Fruit fly (Drosophila melanogaster) whole organism, prepupa: ENCODE measurements around the gene CG1208.

Experiments
- CG10669 ChIP-seq: fragments of 200-800 bp; sonication (Bioruptor generic); optimal IDR thresholded peaks from 3 replicates; lab custom pipeline; 2018; ENCODE audit warnings: missing biosample characterization, mild to moderate bottlenecking, missing genetic modification characterization, moderate library complexity
- CG11294 ChIP-seq: fragments of 200-800 bp; sonication (Bioruptor generic); IDR thresholded peaks from 2 replicates; pipeline ENCODE4 v1.3.6; 2022; ENCODE audit warnings: missing biosample characterization, missing genetic modification characterization
- CG11762 ChIP-seq: fragments of 200-800 bp; sonication (Bioruptor generic); optimal IDR thresholded peaks from 3 replicates; lab custom pipeline; 2016; ENCODE audit warnings: missing biosample characterization, missing genetic modification characterization; ENCODE audit not compliant: insufficient read depth
- CG15336 ChIP-seq: fragments of 200-800 bp; sonication (Bioruptor generic); IDR thresholded peaks from 2 replicates; pipeline ENCODE4 v1.3.6; 2022; ENCODE audit warnings: missing biosample characterization, missing genetic modification characterization
- CG1621 ChIP-seq: fragments of 200-800 bp; sonication (Bioruptor generic); optimal IDR thresholded peaks from 3 replicates; lab custom pipeline; 2018; ENCODE audit warnings: missing biosample characterization, mild to moderate bottlenecking, missing genetic modification characterization
- CG16779 ChIP-seq: fragments of 200-800 bp; sonication (Bioruptor generic); optimal IDR thresholded peaks from 3 replicates; lab custom pipeline; 2017; ENCODE audit warnings: missing biosample characterization, mild to moderate bottlenecking, missing genetic modification characterization
- CG3032 ChIP-seq: fragments of 200-800 bp; optimal IDR thresholded peaks from 2 replicates; lab custom pipeline; 2019; ENCODE audit warnings: missing biosample characterization, mild to moderate bottlenecking, missing genetic modification characterization, moderate library complexity
- CG31627 ChIP-seq: fragments of 200-800 bp; sonication (Bioruptor generic); optimal IDR thresholded peaks from 3 replicates; lab custom pipeline; 2016; ENCODE audit warnings: missing biosample characterization, missing genetic modification characterization
- CG32006 ChIP-seq: fragments of 200-800 bp; sonication (Bioruptor generic); optimal IDR thresholded peaks from 3 replicates; lab custom pipeline; 2017; ENCODE audit warnings: missing biosample characterization, mild to moderate bottlenecking, missing genetic modification characterization
- CG34406 ChIP-seq: fragments of 200-800 bp; sonication (Bioruptor generic); optimal IDR thresholded peaks from 3 replicates; lab custom pipeline; 2016; ENCODE audit warnings: missing biosample characterization, missing genetic modification characterization
- CG3919 ChIP-seq: fragments of 200-800 bp; sonication (Bioruptor generic); optimal IDR thresholded peaks from 3 replicates; lab custom pipeline; 2016; ENCODE audit warnings: missing biosample characterization, missing genetic modification characterization
- CG4318 ChIP-seq: fragments of 200-800 bp; sonication (Bioruptor generic); optimal IDR thresholded peaks from 3 replicates; lab custom pipeline; 2017; ENCODE audit warnings: missing biosample characterization, mild to moderate bottlenecking, missing genetic modification characterization
- CG6163 ChIP-seq: fragments of 200-800 bp; sonication (Bioruptor generic); IDR thresholded peaks from 3 replicates; pipeline ENCODE4 v1.3.6; 2022; ENCODE audit warnings: missing biosample characterization, missing genetic modification characterization
- CG6276 ChIP-seq: fragments of 200-800 bp; sonication (Bioruptor generic); optimal IDR thresholded peaks from 2 replicates; lab custom pipeline; 2017; ENCODE audit warnings: missing biosample characterization, mild to moderate bottlenecking, missing genetic modification characterization
- CG6792 ChIP-seq: fragments of 200-800 bp; sonication (Bioruptor generic); optimal IDR thresholded peaks from 3 replicates; lab custom pipeline; 2016; ENCODE audit warnings: missing biosample characterization, missing genetic modification characterization
- CG6854 ChIP-seq: fragments of 200-800 bp; sonication (Bioruptor generic); optimal IDR thresholded peaks from 2 replicates; lab custom pipeline; 2017; ENCODE audit warnings: missing biosample characterization, mild to moderate bottlenecking, missing genetic modification characterization
- CG7368 ChIP-seq: fragments of 200-800 bp; sonication (Bioruptor generic); optimal IDR thresholded peaks from 3 replicates; lab custom pipeline; 2016; ENCODE audit warnings: missing biosample characterization, missing genetic modification characterization
- CG8319 ChIP-seq: fragments of 200-800 bp; sonication (Bioruptor generic); optimal IDR thresholded peaks from 3 replicates; lab custom pipeline; 2016; ENCODE audit warnings: missing biosample characterization, missing genetic modification characterization
- CG8632 ChIP-seq: fragments of 200-800 bp; sonication (Bioruptor generic); optimal IDR thresholded peaks from 3 replicates; lab custom pipeline; 2016; ENCODE audit warnings: missing biosample characterization, missing genetic modification characterization
- CG9139 ChIP-seq: fragments of 200-800 bp; sonication (Bioruptor generic); optimal IDR thresholded peaks from 3 replicates; lab custom pipeline; 2017; ENCODE audit warnings: missing biosample characterization, mild to moderate bottlenecking, missing genetic modification characterization
- Eip78C ChIP-seq: fragments of 200-800 bp; sonication (Bioruptor generic); peaks from one replicate; lab custom pipeline; 2016; ENCODE audit warnings: missing biosample characterization, missing genetic modification characterization
- Eip93F ChIP-seq: fragments of 200-800 bp; sonication (Bioruptor generic); optimal IDR thresholded peaks from 2 replicates; lab custom pipeline; 2016; ENCODE audit warnings: missing biosample characterization, mild to moderate bottlenecking, missing genetic modification characterization
- Gug ChIP-seq: fragments of 200-800 bp; sonication (Bioruptor generic); IDR thresholded peaks from 2 replicates; pipeline ENCODE4 v1.3.6; 2022; ENCODE audit warnings: missing biosample characterization, missing genetic modification characterization
- Hr39 ChIP-seq: fragments of 200-800 bp; sonication (Bioruptor generic); optimal IDR thresholded peaks from 2 replicates; lab custom pipeline; 2016; ENCODE audit warnings: missing biosample characterization, missing genetic modification characterization
- Lpt ChIP-seq: fragments of 200-800 bp; sonication (Bioruptor generic); optimal IDR thresholded peaks from 3 replicates; lab custom pipeline; 2016; ENCODE audit warnings: missing biosample characterization, missing genetic modification characterization
- Met ChIP-seq: fragments of 200-800 bp; sonication (Bioruptor generic); optimal IDR thresholded peaks from 3 replicates; lab custom pipeline; 2016; ENCODE audit warnings: missing biosample characterization, missing genetic modification characterization
- OdsH ChIP-seq: fragments of 200-800 bp; sonication (Bioruptor generic); optimal IDR thresholded peaks from 3 replicates; lab custom pipeline; 2016; ENCODE audit warnings: missing biosample characterization, missing genetic modification characterization
- Sox102F ChIP-seq: fragments of 200-800 bp; sonication (Bioruptor generic); optimal IDR thresholded peaks from 2 replicates; lab custom pipeline; 2016; ENCODE audit warnings: missing biosample characterization, mild to moderate bottlenecking, missing genetic modification characterization
- Sox14 ChIP-seq: fragments of 200-800 bp; sonication (Bioruptor generic); optimal IDR thresholded peaks from 3 replicates; lab custom pipeline; 2016; ENCODE audit warnings: missing biosample characterization, missing genetic modification characterization
- Sox15 ChIP-seq: fragments of 200-800 bp; sonication (Bioruptor generic); optimal IDR thresholded peaks from 3 replicates; lab custom pipeline; 2016; ENCODE audit warnings: missing biosample characterization, missing genetic modification characterization
- achi ChIP-seq: fragments of 200-800 bp; sonication (Bioruptor generic); optimal IDR thresholded peaks from 3 replicates; lab custom pipeline; 2016; ENCODE audit warnings: missing biosample characterization, missing genetic modification characterization
- dac ChIP-seq: fragments of 200-800 bp; sonication (Bioruptor generic); optimal IDR thresholded peaks from 2 replicates; lab custom pipeline; 2017; ENCODE audit warnings: missing biosample characterization, mild to moderate bottlenecking, missing genetic modification characterization
- dsx ChIP-seq: fragments of 200-800 bp; optimal IDR thresholded peaks from 3 replicates; lab custom pipeline; 2019; ENCODE audit warnings: missing biosample characterization, mild to moderate bottlenecking, missing genetic modification characterization, moderate library complexity; ENCODE audit not compliant: poor library complexity, severe bottlenecking
- esn ChIP-seq: fragments of 200-800 bp; sonication (Bioruptor generic); optimal IDR thresholded peaks from 2 replicates; lab custom pipeline; 2016; ENCODE audit warnings: missing biosample characterization, mild to moderate bottlenecking, missing genetic modification characterization, moderate library complexity
- fd85E ChIP-seq: fragments of 200-800 bp; sonication (Bioruptor generic); optimal IDR thresholded peaks from 3 replicates; lab custom pipeline; 2016; ENCODE audit warnings: missing biosample characterization, missing genetic modification characterization
- fkh ChIP-seq: fragments of 200-800 bp; sonication (Bioruptor generic); optimal IDR thresholded peaks from 3 replicates; lab custom pipeline; 2017; ENCODE audit warnings: missing biosample characterization, mild to moderate bottlenecking, missing genetic modification characterization, moderate library complexity
- lz ChIP-seq: fragments of 200-800 bp; sonication (Bioruptor generic); optimal IDR thresholded peaks from 3 replicates; lab custom pipeline; 2016; ENCODE audit warnings: missing biosample characterization, missing genetic modification characterization
- net ChIP-seq: fragments of 200-800 bp; sonication (Bioruptor generic); optimal IDR thresholded peaks from 3 replicates; lab custom pipeline; 2016; ENCODE audit warnings: missing biosample characterization, missing genetic modification characterization
- pdm3 ChIP-seq: fragments of 200-800 bp; sonication (Bioruptor generic); optimal IDR thresholded peaks from 3 replicates; lab custom pipeline; 2016; ENCODE audit warnings: missing biosample characterization, missing genetic modification characterization
- salr ChIP-seq, 2 experiments: fragments of 200-800 bp; sonication (Bioruptor generic); optimal IDR thresholded peaks; 3 replicates each; lab custom pipeline; 2016 to 2018; ENCODE audit warnings: missing biosample characterization in 2 of 2, missing genetic modification characterization in 2 of 2, mild to moderate bottlenecking in 1 of 2
- spab ChIP-seq: fragments of 200-800 bp; sonication (Bioruptor generic); optimal IDR thresholded peaks from 2 replicates; lab custom pipeline; 2017; ENCODE audit warnings: missing biosample characterization, mild to moderate bottlenecking, missing genetic modification characterization, missing genetic modification reagents
- ss ChIP-seq, 2 experiments: fragments of 200-800 bp; sonication (Bioruptor generic); optimal IDR thresholded peaks; 2 replicates in 1 of 2; 3 replicates in 1 of 2; lab custom pipeline; 2017 to 2018; ENCODE audit warnings: mild to moderate bottlenecking in 2 of 2, missing biosample characterization in 2 of 2, missing genetic modification characterization in 2 of 2, moderate library complexity in 1 of 2
- svp ChIP-seq: fragments of 200-800 bp; sonication (Bioruptor generic); peaks from one replicate; lab custom pipeline; 2016; ENCODE audit warnings: missing biosample characterization, missing genetic modification characterization
- topi ChIP-seq: fragments of 200-800 bp; sonication (Bioruptor generic); optimal IDR thresholded peaks from 3 replicates; lab custom pipeline; 2016; ENCODE audit warnings: missing biosample characterization, missing genetic modification characterization
- vri ChIP-seq: fragments of 200-800 bp; sonication (Bioruptor generic); optimal IDR thresholded peaks from 3 replicates; lab custom pipeline; 2016; ENCODE audit warnings: missing biosample characterization, mild to moderate bottlenecking, missing genetic modification characterization

CG1208 gene

DNA sequence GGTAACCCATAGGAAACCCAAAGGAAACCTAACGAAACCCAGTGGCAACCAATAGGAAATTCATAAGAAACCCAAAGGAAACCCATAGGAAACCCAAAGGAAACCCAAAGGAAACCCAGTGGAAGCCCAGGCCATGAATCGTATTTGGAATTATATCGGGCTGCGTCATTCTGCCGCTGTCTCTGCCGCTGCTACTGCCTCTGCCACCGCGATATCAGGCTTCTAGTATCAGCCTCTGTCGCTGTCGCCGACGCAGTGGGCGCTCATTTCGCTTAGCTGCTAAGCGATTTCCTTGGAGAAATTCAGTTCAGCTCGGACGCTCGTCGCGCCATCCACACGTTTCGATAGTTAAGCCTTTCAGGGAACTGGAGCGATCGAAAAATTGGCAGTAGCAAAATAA, at the start of gene CG1208:
TSS of gene CG1208 (plus strand) at position 301 of the 400 bp plus-strand sequence.
- TF ChIP-seq CG1621 (tag; lab: Kevin White, UChicago) (no peak), ss (GFP tag; optimal IDR thresholded peaks at IDR 0.05; lab: Kevin White, UChicago) (no peak), spab (GFP tag; lab: Kevin White, UChicago) (no peak), CG6276 (GFP tag; lab: Kevin White, UChicago) (no peak), CG16779 (tag; lab: Kevin White, UChicago) (no peak), topi (GFP tag; lab: Kevin White, UChicago) (no peak), CG31627 (GFP tag; lab: Kevin White, UChicago) (no peak), CG3032 (tag; lab: Kevin White, UChicago) (no peak), Lpt (GFP tag; lab: Kevin White, UChicago) (no peak), Sox102F (GFP tag; lab: Kevin White, UChicago) (no peak), CG11762 (GFP tag; lab: Kevin White, UChicago) (no peak), CG10669 (GFP tag; lab: Kevin White, UChicago) (no peak), Eip78C (GFP tag; lab: Kevin White, UChicago) (no peak), lz (GFP tag; lab: Kevin White, UChicago) (no peak), CG4318 (no peak), Eip93F (GFP tag; lab: Kevin White, UChicago) (no peak), vri (no peak)

dm6 chr3R:5789025-5789953, 42.1 kb upstream of the CG1208 start, which contains the start of the genes Hat1 and Rpn5:
TSS of gene Hat1 (minus strand) at chr3R:5789384.
TSS of gene Rpn5 (plus strand) at chr3R:5789493.
- TF ChIP-seq dsx (GFP tag; lab: Kevin White, UChicago) = peak; percentile 51
- no peak for TF ChIP-seq CG6276 (GFP tag; lab: Kevin White, UChicago)
- TF ChIP-seq Sox15 (GFP tag; lab: Kevin White, UChicago) = peak; percentile 83
- TF ChIP-seq lz (GFP tag; lab: Kevin White, UChicago) = peak; percentile 92
- peak; percentile 90 for TF ChIP-seq pdm3
- 0 out of 3 replicates have a peak, but pooled peaks have one; percentile 23 for TF ChIP-seq CG6163 (GFP tag; lab: Robert Waterston, UW)
- TF ChIP-seq svp = peak; percentile 92
- peak; percentile 87 for TF ChIP-seq Met (GFP tag; lab: Kevin White, UChicago)
- TF ChIP-seq Sox14 = peak; percentile 91
- TF ChIP-seq CG15336 (GFP tag; lab: Robert Waterston, UW) = peak; percentile 41; the same call in 1 of the 2 replicates
- peak; percentile 74 for TF ChIP-seq CG7368 (GFP tag; lab: Kevin White, UChicago)
- TF ChIP-seq CG11294 = peak; percentile 52; the same call in 1 of the 2 replicates
- no peak for TF ChIP-seq Eip93F (GFP tag; lab: Kevin White, UChicago)
- peak; percentile 46 for TF ChIP-seq spab (GFP tag; lab: Kevin White, UChicago)
- peak; percentile 94 for TF ChIP-seq achi (GFP tag; lab: Kevin White, UChicago)
- TF ChIP-seq CG8632 = peak; percentile 77
- peak; percentile 68 for TF ChIP-seq CG11762 (GFP tag; lab: Kevin White, UChicago)
- TF ChIP-seq CG32006 (GFP tag; lab: Kevin White, UChicago) = peak; percentile 85
- TF ChIP-seq CG3032 (tag; lab: Kevin White, UChicago) = peak; percentile 67
- peak; percentile 8 for TF ChIP-seq CG9139 (GFP tag; lab: Kevin White, UChicago)
- peak; percentile 92 for TF ChIP-seq esn
- TF ChIP-seq fd85E (GFP tag; lab: Kevin White, UChicago) = peak; percentile 72
- TF ChIP-seq CG6792 (GFP tag; lab: Kevin White, UChicago) = peak; percentile 86
- peak; percentile 92 for TF ChIP-seq OdsH (GFP tag; lab: Kevin White, UChicago)
- TF ChIP-seq Sox102F (GFP tag; lab: Kevin White, UChicago) = peak; percentile 87
- TF ChIP-seq net (GFP tag; lab: Kevin White, UChicago) = peak; percentile 67
- TF ChIP-seq Hr39 (GFP tag; lab: Kevin White, UChicago) = peak; percentile 92
- peak; percentile 91 for TF ChIP-seq topi (GFP tag; lab: Kevin White, UChicago)
- peak; percentile 72 for TF ChIP-seq CG8319 (GFP tag; lab: Kevin White, UChicago)
- peak; percentile 77 for TF ChIP-seq vri
- TF ChIP-seq CG6854 (GFP tag; lab: Kevin White, UChicago) = no peak
- peak; percentile 20 to 57 for TF ChIP-seq ss (GFP tag; optimal IDR thresholded peaks at IDR 0.05; lab: Kevin White, UChicago)
- TF ChIP-seq CG3919 (GFP tag; lab: Kevin White, UChicago) = peak; percentile 86
- TF ChIP-seq dac (GFP tag; lab: Kevin White, UChicago) = peak; percentile 48
- TF ChIP-seq salr (GFP tag; optimal IDR thresholded peaks at IDR 0.05; lab: Kevin White, UChicago) = peak; percentile 55 to 92
- TF ChIP-seq CG34406 (GFP tag; lab: Kevin White, UChicago) = peak; percentile 76
- no peak for TF ChIP-seq fkh (GFP tag; lab: Kevin White, UChicago)
- peak; percentile 94 for TF ChIP-seq Eip78C (GFP tag; lab: Kevin White, UChicago)
- peak; percentile 59 for TF ChIP-seq Gug (GFP tag; lab: Robert Waterston, UW)
